Fruit fly (Drosophila melanogaster) whole organism, embryonic: ENCODE data around the gene nod.

Experiments used
- CG11085 ChIP-seq: fragments of 200-800 bp; sonication (Bioruptor generic); IDR thresholded peaks from 2 replicates; pipeline ENCODE4 v1.3.6; 2022; ENCODE audit warnings: missing biosample characterization, missing genetic modification characterization
- CG11504 ChIP-seq: fragments of 200-800 bp; sonication (Bioruptor generic); optimal IDR thresholded peaks from 3 replicates; lab custom pipeline; 2019; ENCODE audit warnings: missing biosample characterization, mild to moderate bottlenecking, missing genetic modification characterization, moderate library complexity
- CG13424 ChIP-seq: fragments of 200-800 bp; sonication (Bioruptor generic); optimal IDR thresholded peaks from 2 replicates; lab custom pipeline; 2019; ENCODE audit warnings: missing biosample characterization, mild to moderate bottlenecking, missing genetic modification characterization, moderate library complexity
- CG1603 ChIP-seq: fragments of 200-800 bp; sonication (Bioruptor generic); optimal IDR thresholded peaks from 2 replicates; lab custom pipeline; 2019; ENCODE audit warnings: missing biosample characterization, mild to moderate bottlenecking, missing genetic modification characterization, moderate library complexity
- CG18011 ChIP-seq: fragments of 200-800 bp; sonication (Bioruptor generic); optimal IDR thresholded peaks from 2 replicates; lab custom pipeline; 2017; ENCODE audit warnings: missing biosample characterization, missing genetic modification characterization, mild to moderate bottlenecking, moderate library complexity, missing genotype
- CG30431 ChIP-seq: fragments of 200-800 bp; sonication (Bioruptor generic); optimal IDR thresholded peaks from 2 replicates; lab custom pipeline; 2017; ENCODE audit warnings: missing biosample characterization, missing genetic modification characterization
- D ChIP-seq, 2 experiments: fragments of 200-800 bp in 1 of 2; fragments of >200 bp in 1 of 2; sonication (Bioruptor generic) in 1 of 2; optimal IDR thresholded peaks; 2 replicates in 1 of 2; 3 replicates in 1 of 2; lab custom pipeline; 2017; ENCODE audit warnings: mild to moderate bottlenecking in 1 of 2, missing biosample characterization in 1 of 2, missing genetic modification characterization in 1 of 2, missing genetic modification reagents in 1 of 2
- Dad ChIP-seq: fragments of 200-800 bp; sonication (Bioruptor generic); optimal IDR thresholded peaks from 3 replicates; lab custom pipeline; 2016; ENCODE audit warnings: missing biosample characterization, missing genetic modification characterization
- Hmr ChIP-seq: fragments of 200-800 bp; sonication (Bioruptor generic); optimal IDR thresholded peaks from 3 replicates; lab custom pipeline; 2017; ENCODE audit warnings: mild to moderate bottlenecking, missing biosample characterization, missing genetic modification reagents, missing genetic modification characterization
- Lhr ChIP-seq: fragments of 200-800 bp; sonication (Bioruptor generic); optimal IDR thresholded peaks from 3 replicates; lab custom pipeline; 2017; ENCODE audit warnings: mild to moderate bottlenecking, missing biosample characterization, missing genetic modification reagents, missing genetic modification characterization
- Six4 ChIP-seq: fragments of 200-800 bp; sonication (Bioruptor generic); optimal IDR thresholded peaks from 2 replicates; lab custom pipeline; 2016; ENCODE audit warnings: missing biosample characterization, missing genetic modification characterization
- Sox102F ChIP-seq: fragments of 200-800 bp; sonication (Bioruptor generic); optimal IDR thresholded peaks from 2 replicates; lab custom pipeline; 2018; ENCODE audit warnings: missing biosample characterization, mild to moderate bottlenecking, missing genetic modification characterization, moderate library complexity
- bsh ChIP-seq, 2 experiments: fragments of 200-800 bp; sonication (Bioruptor generic); optimal IDR thresholded peaks; 2 replicates each; lab custom pipeline; 2017 to 2018; ENCODE audit warnings: mild to moderate bottlenecking in 2 of 2, missing biosample characterization in 2 of 2, missing genetic modification characterization in 2 of 2, moderate library complexity in 1 of 2
- crol ChIP-seq: fragments of 200-800 bp; sonication (Bioruptor generic); IDR thresholded peaks from 2 replicates; pipeline ENCODE4 v1.3.6; 2022; ENCODE audit warnings: missing biosample characterization, missing genetic modification characterization
- dmrt99B ChIP-seq: fragments of 200-800 bp; sonication (Bioruptor generic); optimal IDR thresholded peaks from 2 replicates; lab custom pipeline; 2018; ENCODE audit warnings: missing biosample characterization, mild to moderate bottlenecking, missing genetic modification characterization, moderate library complexity
- dysf ChIP-seq: fragments of 200-800 bp; sonication (Bioruptor generic); IDR thresholded peaks from 3 replicates; pipeline ENCODE4 v1.3.6; 2022; ENCODE audit warnings: missing biosample characterization, missing genetic modification characterization
- gsb-n ChIP-seq: fragments of 200-800 bp; sonication (Bioruptor generic); optimal IDR thresholded peaks from 3 replicates; lab custom pipeline; 2018; ENCODE audit warnings: missing biosample characterization, mild to moderate bottlenecking, missing genetic modification characterization
- hbn ChIP-seq: fragments of 200-800 bp; sonication (Bioruptor generic); IDR thresholded peaks from 2 replicates; pipeline ENCODE4 v1.3.6; 2022; ENCODE audit warnings: missing biosample characterization, missing genetic modification characterization; ENCODE audit not compliant: partially characterized antibody
- ind ChIP-seq: fragments of 200-800 bp; sonication (Bioruptor generic); optimal IDR thresholded peaks from 3 replicates; lab custom pipeline; 2016; ENCODE audit warnings: missing biosample characterization, missing genetic modification characterization
- inv ChIP-seq: fragments of 200-800 bp; sonication (Bioruptor generic); IDR thresholded peaks from 2 replicates; pipeline ENCODE4 v1.3.6; 2022; ENCODE audit warnings: missing biosample characterization, missing genetic modification characterization; ENCODE audit not compliant: partially characterized antibody
- ken ChIP-seq: fragments of 200-800 bp; sonication (Bioruptor generic); IDR thresholded peaks from 3 replicates; pipeline ENCODE4 v1.3.6; 2022; ENCODE audit warnings: missing biosample characterization, missing genetic modification characterization
- kni ChIP-seq: fragments of 200-800 bp; sonication (Bioruptor generic); optimal IDR thresholded peaks from 3 replicates; lab custom pipeline; 2017; ENCODE audit warnings: mild to moderate bottlenecking, missing biosample characterization, missing genetic modification reagents, missing genetic modification characterization
- lbe ChIP-seq: fragments of 200-800 bp; sonication (Bioruptor generic); optimal IDR thresholded peaks from 2 replicates; lab custom pipeline; 2016; ENCODE audit warnings: missing biosample characterization, mild to moderate bottlenecking, missing genetic modification characterization
- mam ChIP-seq: fragments of 200-800 bp; sonication (Bioruptor generic); optimal IDR thresholded peaks from 3 replicates; lab custom pipeline; 2016; ENCODE audit warnings: missing biosample characterization, missing genetic modification characterization
- oc ChIP-seq: fragments of 200-800 bp; sonication (Bioruptor generic); optimal IDR thresholded peaks from 2 replicates; lab custom pipeline; 2018; ENCODE audit warnings: missing biosample characterization, mild to moderate bottlenecking, missing genetic modification characterization, moderate library complexity
- pros ChIP-seq: fragments of 200-800 bp; sonication (Bioruptor generic); optimal IDR thresholded peaks from 3 replicates; lab custom pipeline; 2019; ENCODE audit warnings: missing biosample characterization, mild to moderate bottlenecking, missing genetic modification characterization, moderate library complexity
- row ChIP-seq: fragments of 200-800 bp; sonication (Bioruptor generic); IDR thresholded peaks from 3 replicates; pipeline ENCODE4 v1.3.6; 2022; ENCODE audit warnings: missing biosample characterization, missing genetic modification characterization
- sens ChIP-seq: fragments of 200-800 bp; sonication (Bioruptor generic); peaks from one replicate; lab custom pipeline; 2016; ENCODE audit warnings: missing biosample characterization, missing genetic modification characterization
- sens-2 ChIP-seq: fragments of 200-800 bp; sonication (Bioruptor generic); IDR thresholded peaks from 2 replicates; pipeline ENCODE4 v1.3.6; 2022; ENCODE audit warnings: missing biosample characterization, missing genetic modification characterization
- sqz ChIP-seq: fragments of 200-800 bp; sonication (Bioruptor generic); optimal IDR thresholded peaks from 3 replicates; lab custom pipeline; 2018; ENCODE audit warnings: missing biosample characterization, mild to moderate bottlenecking, missing genetic modification characterization
- ttk ChIP-seq: fragments of 200-800 bp; sonication (Bioruptor generic); IDR thresholded peaks from 2 replicates; pipeline ENCODE4 v2.1.2; 2022; ENCODE audit warnings: missing biosample characterization, missing genetic modification characterization
- unc-4 ChIP-seq: fragments of 200-800 bp; sonication (Bioruptor generic); IDR thresholded peaks from 2 replicates; pipeline ENCODE4 v1.3.6; 2022; ENCODE audit warnings: missing biosample characterization, missing genetic modification characterization; ENCODE audit not compliant: partially characterized antibody

nod gene

DNA sequence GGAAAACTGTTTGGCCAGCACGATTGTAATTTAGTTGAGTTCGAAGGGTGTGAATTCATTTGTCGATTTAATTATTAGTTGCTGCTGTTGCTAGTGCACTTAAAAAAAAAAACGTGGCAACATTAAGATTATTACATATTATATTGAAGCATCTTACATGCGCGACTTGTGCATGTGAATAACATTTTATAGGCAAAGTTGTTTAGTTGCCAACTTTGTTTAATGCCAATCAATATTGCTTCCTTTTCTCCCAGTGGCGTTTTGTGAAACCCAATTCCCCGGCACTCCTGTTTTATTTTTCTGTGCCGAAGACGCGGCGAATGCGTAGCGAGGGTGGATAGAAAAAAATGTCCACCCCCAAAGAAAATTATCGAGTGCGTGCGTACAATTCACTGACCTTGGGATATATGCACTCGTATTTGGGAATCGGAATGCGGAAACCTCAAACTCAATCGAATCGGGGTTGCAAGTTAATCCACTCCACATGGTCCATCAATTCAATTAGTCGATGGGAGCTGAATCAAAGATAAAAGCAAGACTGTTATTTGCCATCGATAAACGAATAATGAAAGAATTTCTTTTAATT, 48.5 kb downstream of the nod start (continued):
- TF ChIP-seq dysf (GFP tag; lab: Robert Waterston, UW) (peak; percentile 33; the same call in 1 of the 3 replicates), D (optimal IDR thresholded peaks at IDR 0.05; lab: Kevin White, UChicago) (no peak), D (GFP tag; optimal IDR thresholded peaks at IDR 0.05; lab: Kevin White, UChicago) (peak; percentile 73), CG13424 (tag; lab: Kevin White, UChicago) (peak; percentile 52), lbe (GFP tag; lab: Kevin White, UChicago) (no peak), mam (GFP tag; lab: Kevin White, UChicago) (peak; percentile 13), CG30431 (GFP tag; lab: Kevin White, UChicago) (peak; percentile 37), unc-4 (GFP tag; lab: Robert Waterston, UW) (no peak), bsh (GFP tag; optimal IDR thresholded peaks at IDR 0.05; lab: Kevin White, UChicago) (peak in 1 of 2 experiments; percentile 84), ind (GFP tag; lab: Kevin White, UChicago) (peak; percentile 30), Lhr (GFP tag; lab: Kevin White, UChicago) (peak; percentile 14), Hmr (GFP tag; lab: Kevin White, UChicago) (no peak), dmrt99B (peak; percentile 63), inv (GFP tag; lab: Robert Waterston, UW) (no peak), CG18011 (GFP tag; lab: Kevin White, UChicago) (no peak), Dad (GFP tag; lab: Kevin White, UChicago) (no peak), ken (GFP tag; lab: Robert Waterston, UW) (peak; percentile 61; the same call in 1 of the 3 replicates), ttk (GFP tag; lab: Robert Waterston, UW) (peak; percentile 54), hbn (GFP tag; lab: Robert Waterston, UW) (no peak), sens-2 (GFP tag; lab: Robert Waterston, UW) (no peak)

DNA sequence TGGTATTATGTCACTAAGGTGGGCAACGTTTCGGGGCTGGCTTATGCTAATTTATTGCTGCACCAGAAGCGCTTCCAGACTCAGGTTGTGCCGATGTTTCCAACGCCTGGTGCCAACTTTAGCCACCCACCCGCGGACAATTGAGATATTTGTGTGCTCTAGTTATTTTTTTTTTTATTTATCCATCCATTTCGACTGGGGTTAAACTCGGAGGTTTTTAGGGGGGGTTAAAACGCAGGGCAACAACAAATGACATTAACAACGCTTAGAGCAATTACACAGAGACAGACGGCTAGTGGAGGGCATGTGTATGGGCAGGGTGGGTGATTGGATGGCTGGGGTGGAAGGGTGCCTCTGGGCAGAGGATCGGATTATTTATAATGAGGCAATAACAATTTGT, 51.1 kb downstream of the nod start:
- no peak for TF ChIP-seq CG11085
- TF ChIP-seq oc, result peak; percentile 51
- no peak for TF ChIP-seq Sox102F
- peak; percentile 2 for TF ChIP-seq gsb-n (tag; lab: Kevin White, UChicago)
- TF ChIP-seq sqz (GFP tag; lab: Kevin White, UChicago), result peak; percentile 53
- peak; percentile 13 for TF ChIP-seq sens (GFP tag; lab: Kevin White, UChicago)
- peak; percentile 56 for TF ChIP-seq kni (GFP tag; lab: Kevin White, UChicago)
- no peak for TF ChIP-seq Six4 (GFP tag; lab: Kevin White, UChicago)
- 0 out of 2 replicates have a peak, but pooled peaks have one; percentile 13 for TF ChIP-seq crol (GFP tag; lab: Robert Waterston, UW)
- TF ChIP-seq pros (GFP tag; lab: Kevin White, UChicago), result peak; percentile 77

DNA sequence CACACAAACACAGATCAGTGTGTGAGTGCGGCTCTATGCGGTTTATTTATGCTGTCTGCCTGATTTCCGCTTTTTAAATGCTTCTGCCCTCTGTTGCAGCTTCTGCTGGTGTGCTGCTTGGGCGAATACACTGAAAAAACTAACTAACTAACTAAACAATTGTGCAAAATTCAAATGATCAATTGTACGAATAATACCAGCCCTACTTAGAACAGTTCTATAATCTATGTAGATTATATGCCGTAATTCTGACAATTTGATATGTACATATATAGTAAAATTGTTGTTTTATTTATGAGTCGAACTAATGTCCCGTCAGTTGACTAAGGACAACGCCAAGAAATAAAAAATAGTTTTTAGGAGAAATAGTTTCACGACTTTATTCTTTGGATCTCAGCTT, 52.6 kb downstream of the nod start:
- 0 out of 3 replicates have a peak, but pooled peaks have one; percentile 7 for TF ChIP-seq row (GFP tag; lab: Robert Waterston, UW)
- TF ChIP-seq CG1603 (tag; lab: Kevin White, UChicago), result peak; percentile 40
- TF ChIP-seq CG11504, result peak; percentile 3
- peak in 1 of 2 experiments; percentile 19 for TF ChIP-seq bsh (GFP tag; optimal IDR thresholded peaks at IDR 0.05; lab: Kevin White, UChicago)
- peak; percentile 6 for TF ChIP-seq sens (GFP tag; lab: Kevin White, UChicago)
